Fruit fly (Drosophila melanogaster): ENCODE data around the gene CG9119.
"Not testable (repeated sequence)": the region's sequence is repeated elsewhere in the genome, so short reads cannot be mapped to it uniquely, and the experiment has no call there.

DNA sequence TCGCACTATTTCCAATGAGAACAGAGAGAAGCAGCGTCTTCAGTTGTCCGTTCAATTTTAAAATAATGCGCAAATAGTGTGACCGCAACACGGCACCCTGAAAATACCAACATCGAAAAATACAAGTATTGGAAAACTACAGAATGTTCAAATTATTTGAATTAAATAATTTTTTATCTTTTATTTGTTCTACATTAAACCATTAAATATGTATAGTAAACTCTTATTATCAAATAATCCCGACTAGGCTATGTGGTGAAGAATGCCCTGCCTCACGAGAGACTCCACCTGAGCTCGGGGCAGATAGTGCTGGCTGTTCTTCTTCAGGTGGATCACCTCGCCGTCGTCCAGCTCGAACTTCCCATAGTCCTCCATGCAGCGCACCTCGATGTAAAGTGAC, 42.2 kb upstream of the CG9119 start, which contains the start of gene CG32318:
- not testable (repeated sequence) for TF ChIP-seq bab1 (GFP tag; optimal IDR thresholded peaks at IDR 0.05); cnc (optimal IDR thresholded peaks at IDR 0.05); CG11617 (GFP tag; optimal IDR thresholded peaks at IDR 0.05); Hr96 (GFP tag; optimal IDR thresholded peaks at IDR 0.05); Clk (GFP tag; optimal IDR thresholded peaks at IDR 0.05); CG1620 (GFP tag; optimal IDR thresholded peaks at IDR 0.05); CG12768 (GFP tag; optimal IDR thresholded peaks at IDR 0.05); CG5204 (GFP tag; optimal IDR thresholded peaks at IDR 0.05); toe (GFP tag; optimal IDR thresholded peaks at IDR 0.05); CG7101 (tag; optimal IDR thresholded peaks at IDR 0.05); CG33017 (tag; optimal IDR thresholded peaks at IDR 0.05); pad (GFP tag; optimal IDR thresholded peaks at IDR 0.05); CG7045 (GFP tag; optimal IDR thresholded peaks at IDR 0.05); CG14711 (tag; optimal IDR thresholded peaks at IDR 0.05)

Data from whole organism, adult.